Fruit fly (Drosophila melanogaster) whole organism, prepupa: Measurements from ENCODE around the gene nAChRalpha3.

Source experiments
- CG6792 ChIP-seq: fragments of 200-800 bp; sonication (Bioruptor generic); optimal IDR thresholded peaks from 3 replicates; lab custom pipeline; 2016; ENCODE audit warnings: missing biosample characterization, missing genetic modification characterization
- Hr38 ChIP-seq: sonication (Bioruptor generic); optimal IDR thresholded peaks from 2 replicates; lab custom pipeline; 2016; ENCODE audit warnings: missing biosample characterization, missing genetic modification characterization
- fd59A ChIP-seq: fragments of 200-800 bp; sonication (Bioruptor generic); optimal IDR thresholded peaks from 2 replicates; lab custom pipeline; 2017; ENCODE audit warnings: missing biosample characterization, mild to moderate bottlenecking, missing genetic modification characterization, missing genetic modification reagents

dm6 chrX:8411532-8411960 is 44.6 kb upstream of the nAChRalpha3 start, which contains the start of gene lawc:
- TF ChIP-seq Hr38 (GFP tag; lab: Kevin White, UChicago), result no peak
- no peak for TF ChIP-seq CG6792 (GFP tag; lab: Kevin White, UChicago)
- TF ChIP-seq fd59A (GFP tag; lab: Kevin White, UChicago), result no peak
